Worm (Caenorhabditis elegans): ENCODE measurements around the gene col-140.

Gene col-140

DNA sequence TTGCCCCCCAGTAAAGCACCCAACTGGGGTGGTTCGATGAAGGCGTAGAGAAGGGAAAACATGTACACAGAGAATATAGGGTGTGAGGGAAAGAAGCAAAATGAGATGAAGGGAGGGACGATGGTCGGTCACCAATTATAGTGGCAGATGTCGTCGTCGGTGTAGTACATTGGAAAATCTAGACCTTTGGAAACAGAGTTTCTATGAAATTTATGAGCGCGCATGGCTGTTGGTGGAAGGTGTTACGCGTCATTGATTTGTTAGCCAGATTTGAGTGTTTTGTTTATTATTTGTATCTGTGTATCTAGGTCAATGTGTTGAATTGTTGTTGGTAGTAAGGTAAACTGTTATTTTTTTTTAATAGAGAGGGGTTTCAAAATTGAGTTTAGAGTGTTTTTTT lies 10.1 kb upstream of the col-140 start:
- no peak for TF ChIP-seq lin-13 (tag; optimal IDR thresholded peaks at IDR 0.05)
- no peak for TF ChIP-seq ceh-43 (GFP tag; optimal IDR thresholded peaks at IDR 0.05)
- TF ChIP-seq sem-2 (GFP tag; optimal IDR thresholded peaks at IDR 0.05) = no peak
- TF ChIP-seq elt-3 (tag; optimal IDR thresholded peaks at IDR 0.05) = no peak
- no peak for TF ChIP-seq lin-32 (GFP tag; optimal IDR thresholded peaks at IDR 0.05)
- TF ChIP-seq unc-39 (tag; optimal IDR thresholded peaks at IDR 0.05) = no peak
- TF ChIP-seq hlh-1 (tag; optimal IDR thresholded peaks at IDR 0.05) = no peak
- TF ChIP-seq sptf-1 (tag; optimal IDR thresholded peaks at IDR 0.05) = no peak
- TF ChIP-seq M03D4.4 (tag; optimal IDR thresholded peaks at IDR 0.05) = no peak
- TF ChIP-seq mab-5 (tag; optimal IDR thresholded peaks at IDR 0.05) = no peak
- no peak for TF ChIP-seq unc-120 (tag; optimal IDR thresholded peaks at IDR 0.05; ENCODE audit: poor library complexity, severe bottlenecking)
- peak; percentile 67 for TF ChIP-seq cnd-1 (tag; optimal IDR thresholded peaks at IDR 0.05)
- peak; percentile 61 for TF ChIP-seq mls-2 (tag; optimal IDR thresholded peaks at IDR 0.05)
- no peak for TF ChIP-seq flh-1 (GFP tag; optimal IDR thresholded peaks at IDR 0.05)
- TF ChIP-seq snpc-4 (tag; optimal IDR thresholded peaks at IDR 0.05) = no peak
- no peak for TF ChIP-seq ham-2 (GFP tag; optimal IDR thresholded peaks at IDR 0.05)
- peak; percentile 42 for TF ChIP-seq ces-1 (GFP tag; optimal IDR thresholded peaks at IDR 0.05)
- no peak for TF ChIP-seq tbx-8 (GFP tag; optimal IDR thresholded peaks at IDR 0.05)
- TF ChIP-seq nhr-2 (tag; optimal IDR thresholded peaks at IDR 0.05) = peak; percentile 21
- TF ChIP-seq bed-3 (GFP tag; optimal IDR thresholded peaks at IDR 0.05) = no peak
- no peak for TF ChIP-seq nhr-76 (tag; optimal IDR thresholded peaks at IDR 0.05)
- TF ChIP-seq pha-4 (tag; optimal IDR thresholded peaks at IDR 0.05) = no peak
- no peak for TF ChIP-seq zip-8 (tag; optimal IDR thresholded peaks at IDR 0.05)
- peak; percentile 7 for TF ChIP-seq mep-1 (tag; optimal IDR thresholded peaks at IDR 0.05)

- TF ChIP-seq lin-32 (GFP tag; optimal IDR thresholded peaks at IDR 0.05) = no peak
- TF ChIP-seq unc-120 (tag; optimal IDR thresholded peaks at IDR 0.05; ENCODE audit: poor library complexity, severe bottlenecking) = peak; percentile 15
Observed at ce11 chrV:5845669-5846189, 9.1 kb upstream of the col-140 start, which contains the start of gene F26F12.3. TSS of gene F26F12.3 (minus strand) at chrV:5845719.

- no peak for TF ChIP-seq ceh-39 (tag; optimal IDR thresholded peaks at IDR 0.05)
- TF ChIP-seq ham-2 (GFP tag; optimal IDR thresholded peaks at IDR 0.05) = no peak
- TF ChIP-seq cnd-1 (tag; optimal IDR thresholded peaks at IDR 0.05) = no peak
- no peak for TF ChIP-seq elt-1 (tag; optimal IDR thresholded peaks at IDR 0.05; ENCODE audit: borderline replicate concordance, insufficient read depth)
- TF ChIP-seq lin-32 (GFP tag; optimal IDR thresholded peaks at IDR 0.05) = no peak
Observed at ce11 chrV:5845162-5845561, 8.5 kb upstream of the col-140 start.

DNA sequence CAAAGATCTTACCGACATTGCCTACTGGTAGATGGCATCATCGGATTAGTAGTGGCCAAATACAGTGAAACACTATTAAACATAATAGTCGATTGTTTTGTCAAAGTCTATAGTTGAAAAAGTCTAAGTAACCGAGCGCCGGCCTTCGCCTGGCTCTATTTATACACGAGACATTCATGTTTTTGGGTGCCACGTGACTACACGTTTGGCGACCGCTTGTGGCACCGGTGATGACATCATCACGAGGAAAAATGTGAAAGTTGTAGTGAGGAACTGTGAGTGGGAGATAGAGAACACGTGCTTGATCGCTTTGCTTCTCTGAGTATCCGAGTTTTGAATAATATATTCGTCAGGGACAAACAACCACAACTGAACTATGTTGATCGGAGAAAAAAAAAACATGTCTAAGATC lies 7.7 kb upstream of the col-140 start:
- TF ChIP-seq nhr-2 (tag; optimal IDR thresholded peaks at IDR 0.05) (no peak), ceh-39 (tag; optimal IDR thresholded peaks at IDR 0.05) (no peak), lin-13 (tag; optimal IDR thresholded peaks at IDR 0.05) (no peak), nhr-76 (tag; optimal IDR thresholded peaks at IDR 0.05) (no peak), blmp-1 (tag; optimal IDR thresholded peaks at IDR 0.05) (no peak), snpc-4 (tag; optimal IDR thresholded peaks at IDR 0.05) (no peak), mls-2 (tag; optimal IDR thresholded peaks at IDR 0.05) (no peak), unc-39 (tag; optimal IDR thresholded peaks at IDR 0.05) (no peak), sem-2 (GFP tag; optimal IDR thresholded peaks at IDR 0.05) (no peak), ztf-11 (tag; optimal IDR thresholded peaks at IDR 0.05) (no peak), tbx-8 (GFP tag; optimal IDR thresholded peaks at IDR 0.05) (no peak), drap-1 (GFP tag; optimal IDR thresholded peaks at IDR 0.05) (no peak), unc-120 (tag; optimal IDR thresholded peaks at IDR 0.05; ENCODE audit: poor library complexity, severe bottlenecking) (no peak), nhr-12 (tag; optimal IDR thresholded peaks at IDR 0.05) (no peak), nhr-237 (tag; optimal IDR thresholded peaks at IDR 0.05) (no peak), unc-62 (GFP tag; optimal IDR thresholded peaks at IDR 0.05) (no peak), ham-2 (GFP tag; optimal IDR thresholded peaks at IDR 0.05) (no peak), nhr-28 (tag; optimal IDR thresholded peaks at IDR 0.05) (no peak), elt-1 (tag; optimal IDR thresholded peaks at IDR 0.05; ENCODE audit: borderline replicate concordance, insufficient read depth) (no peak)

Measured in whole organism, mixed stage, embryonic.